Fruit fly (Drosophila melanogaster) whole organism, prepupa: ENCODE data around the gene ninaA.

Experiments
- CG15336 ChIP-seq: fragments of 200-800 bp; sonication (Bioruptor generic); IDR thresholded peaks from 2 replicates; pipeline ENCODE4 v1.3.6; 2022; ENCODE audit warnings: missing biosample characterization, missing genetic modification characterization
- CG1621 ChIP-seq: fragments of 200-800 bp; sonication (Bioruptor generic); optimal IDR thresholded peaks from 3 replicates; lab custom pipeline; 2018; ENCODE audit warnings: missing biosample characterization, mild to moderate bottlenecking, missing genetic modification characterization
- CG16779 ChIP-seq: fragments of 200-800 bp; sonication (Bioruptor generic); optimal IDR thresholded peaks from 3 replicates; lab custom pipeline; 2017; ENCODE audit warnings: missing biosample characterization, mild to moderate bottlenecking, missing genetic modification characterization
- CG6163 ChIP-seq: fragments of 200-800 bp; sonication (Bioruptor generic); IDR thresholded peaks from 3 replicates; pipeline ENCODE4 v1.3.6; 2022; ENCODE audit warnings: missing biosample characterization, missing genetic modification characterization
- CG8632 ChIP-seq: fragments of 200-800 bp; sonication (Bioruptor generic); optimal IDR thresholded peaks from 3 replicates; lab custom pipeline; 2016; ENCODE audit warnings: missing biosample characterization, missing genetic modification characterization
- Ets21C ChIP-seq: fragments of 200-800 bp; sonication (Bioruptor generic); optimal IDR thresholded peaks from 3 replicates; lab custom pipeline; 2016; ENCODE audit warnings: missing biosample characterization, missing genetic modification characterization
- Met ChIP-seq: fragments of 200-800 bp; sonication (Bioruptor generic); optimal IDR thresholded peaks from 3 replicates; lab custom pipeline; 2016; ENCODE audit warnings: missing biosample characterization, missing genetic modification characterization
- dsx ChIP-seq: fragments of 200-800 bp; optimal IDR thresholded peaks from 3 replicates; lab custom pipeline; 2019; ENCODE audit warnings: missing biosample characterization, mild to moderate bottlenecking, missing genetic modification characterization, moderate library complexity; ENCODE audit not compliant: poor library complexity, severe bottlenecking
- esn ChIP-seq: fragments of 200-800 bp; sonication (Bioruptor generic); optimal IDR thresholded peaks from 2 replicates; lab custom pipeline; 2016; ENCODE audit warnings: missing biosample characterization, mild to moderate bottlenecking, missing genetic modification characterization, moderate library complexity
- net ChIP-seq: fragments of 200-800 bp; sonication (Bioruptor generic); optimal IDR thresholded peaks from 3 replicates; lab custom pipeline; 2016; ENCODE audit warnings: missing biosample characterization, missing genetic modification characterization
- pdm3 ChIP-seq: fragments of 200-800 bp; sonication (Bioruptor generic); optimal IDR thresholded peaks from 3 replicates; lab custom pipeline; 2016; ENCODE audit warnings: missing biosample characterization, missing genetic modification characterization
- ss ChIP-seq, 2 experiments: fragments of 200-800 bp; sonication (Bioruptor generic); optimal IDR thresholded peaks; 2 replicates in 1 of 2; 3 replicates in 1 of 2; lab custom pipeline; 2017 to 2018; ENCODE audit warnings: mild to moderate bottlenecking in 2 of 2, missing biosample characterization in 2 of 2, missing genetic modification characterization in 2 of 2, moderate library complexity in 1 of 2
- svp ChIP-seq: fragments of 200-800 bp; sonication (Bioruptor generic); peaks from one replicate; lab custom pipeline; 2016; ENCODE audit warnings: missing biosample characterization, missing genetic modification characterization
- topi ChIP-seq: fragments of 200-800 bp; sonication (Bioruptor generic); optimal IDR thresholded peaks from 3 replicates; lab custom pipeline; 2016; ENCODE audit warnings: missing biosample characterization, missing genetic modification characterization

dm6 chr2L:871419-871846, 5.7 kb upstream of the ninaA start:
- TF ChIP-seq net (GFP tag; lab: Kevin White, UChicago) (no peak), Met (no peak), CG1621 (peak; percentile 16), CG16779 (tag; lab: Kevin White, UChicago) (no peak), topi (no peak), CG6163 (GFP tag; lab: Robert Waterston, UW) (peak; percentile 48; the same call in 1 of the 3 replicates), Ets21C (no peak), CG8632 (GFP tag; lab: Kevin White, UChicago) (no peak), dsx (peak; percentile 16), esn (GFP tag; lab: Kevin White, UChicago) (no peak), ss (GFP tag; optimal IDR thresholded peaks at IDR 0.05; lab: Kevin White, UChicago) (no peak), pdm3 (GFP tag; lab: Kevin White, UChicago) (no peak), svp (GFP tag; lab: Kevin White, UChicago) (peak; percentile 68), CG15336 (GFP tag; lab: Robert Waterston, UW) (no peak)
